Fruit fly (Drosophila melanogaster) whole organism: Measurements from ENCODE around the gene CG2604.

Experiments used
- CG8478 ChIP-seq: fragments of >200 bp; optimal IDR thresholded peaks from 2 replicates; lab custom pipeline; 2018; ENCODE audit warnings: inconsistent platforms
- Dll ChIP-seq: fragments of >200 bp; optimal IDR thresholded peaks from 2 replicates; lab custom pipeline; 2017
- EcR ChIP-seq, 2 experiments: fragments of >200 bp; optimal IDR thresholded peaks; 2 replicates each; lab custom pipeline; 2017; ENCODE audit warnings: missing biosample characterization in 2 of 2, missing genetic modification characterization in 2 of 2, missing genetic modification reagents in 2 of 2
- pan ChIP-seq: fragments of >200 bp; optimal IDR thresholded peaks from 2 replicates; lab custom pipeline; 2017
- psq ChIP-seq: fragments of >200 bp; optimal IDR thresholded peaks from 2 replicates; lab custom pipeline; 2017
- usp ChIP-seq: fragments of >200 bp; optimal IDR thresholded peaks from 2 replicates; lab custom pipeline; 2017; ENCODE audit warnings: missing biosample characterization, missing genetic modification characterization, mixed read lengths

The CG2604 gene

DNA sequence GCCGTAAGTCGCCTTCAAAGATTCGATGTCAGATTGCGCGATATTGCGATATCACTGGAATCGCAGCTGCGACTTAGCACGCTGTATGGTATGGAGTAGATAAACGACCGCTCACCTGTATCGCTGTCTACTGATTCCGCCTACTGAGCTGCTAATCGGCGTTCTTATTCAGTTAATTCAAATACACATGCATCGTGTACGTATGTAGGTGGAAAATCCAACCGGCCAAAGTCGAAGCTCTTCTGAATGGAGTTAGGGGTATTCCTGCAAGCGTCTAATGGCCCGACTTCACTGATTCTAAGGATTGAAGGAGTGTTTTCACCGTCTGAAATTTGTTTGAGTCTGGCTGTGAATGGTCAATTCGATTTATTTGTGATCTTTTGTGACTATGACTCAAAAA lies at the start of gene CG2604:
TSS of gene CG2604 (minus strand) at position 231 of the 400 bp plus-strand sequence.
- TF ChIP-seq Dll (lab: Kevin White, UChicago) = no peak
- TF ChIP-seq psq (lab: Kevin White, UChicago) = no peak
- no peak for TF ChIP-seq EcR (GFP tag; optimal IDR thresholded peaks at IDR 0.05; lab: Kevin White, UChicago)
- TF ChIP-seq CG8478 (lab: Kevin White, UChicago) = no peak
- no peak for TF ChIP-seq pan (lab: Kevin White, UChicago)

dm6 chr3R:5270806-5271205 lies 47.6 kb upstream of the CG2604 start:
- TF ChIP-seq psq (lab: Kevin White, UChicago) = no peak
- no peak for TF ChIP-seq pan (lab: Kevin White, UChicago)
- TF ChIP-seq EcR (GFP tag; optimal IDR thresholded peaks at IDR 0.05; lab: Kevin White, UChicago) = no peak
- no peak for TF ChIP-seq usp (GFP tag; lab: Kevin White, UChicago)
- no peak for TF ChIP-seq CG8478 (lab: Kevin White, UChicago)
- no peak for TF ChIP-seq Dll (lab: Kevin White, UChicago)

DNA sequence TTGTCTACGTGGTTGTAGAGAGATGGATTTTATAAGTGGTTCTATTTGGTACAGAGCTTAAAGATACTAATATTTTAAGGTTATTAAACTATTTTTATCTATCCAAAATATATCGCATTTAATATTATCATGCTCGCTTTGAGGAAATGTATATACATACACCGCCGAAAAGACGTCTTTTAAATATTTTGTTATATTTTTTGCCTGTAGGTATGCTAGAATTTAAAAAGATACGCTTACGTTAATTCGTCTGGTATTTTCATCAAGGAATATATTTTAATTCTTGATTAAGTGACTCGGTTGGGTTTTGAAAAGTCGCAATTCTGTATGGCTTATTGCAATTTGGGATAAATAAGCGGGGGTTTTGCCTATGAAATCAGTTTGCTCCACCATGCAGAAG lies 45.3 kb upstream of the CG2604 start:
- TF ChIP-seq CG8478 (lab: Kevin White, UChicago) (no peak), EcR (GFP tag; optimal IDR thresholded peaks at IDR 0.05; lab: Kevin White, UChicago) (no peak), usp (GFP tag; lab: Kevin White, UChicago) (no peak), Dll (lab: Kevin White, UChicago) (no peak), pan (lab: Kevin White, UChicago) (no peak), psq (lab: Kevin White, UChicago) (no peak)

- no peak for TF ChIP-seq CG8478 (lab: Kevin White, UChicago)
- no peak for TF ChIP-seq usp (GFP tag; lab: Kevin White, UChicago)
- TF ChIP-seq psq (lab: Kevin White, UChicago) = no peak
- TF ChIP-seq Dll (lab: Kevin White, UChicago) = no peak
- TF ChIP-seq pan (lab: Kevin White, UChicago) = no peak
- no peak for TF ChIP-seq EcR (GFP tag; optimal IDR thresholded peaks at IDR 0.05; lab: Kevin White, UChicago)
Measured at dm6 chr3R:5266282-5266681, 43.1 kb upstream of the CG2604 start.

DNA sequence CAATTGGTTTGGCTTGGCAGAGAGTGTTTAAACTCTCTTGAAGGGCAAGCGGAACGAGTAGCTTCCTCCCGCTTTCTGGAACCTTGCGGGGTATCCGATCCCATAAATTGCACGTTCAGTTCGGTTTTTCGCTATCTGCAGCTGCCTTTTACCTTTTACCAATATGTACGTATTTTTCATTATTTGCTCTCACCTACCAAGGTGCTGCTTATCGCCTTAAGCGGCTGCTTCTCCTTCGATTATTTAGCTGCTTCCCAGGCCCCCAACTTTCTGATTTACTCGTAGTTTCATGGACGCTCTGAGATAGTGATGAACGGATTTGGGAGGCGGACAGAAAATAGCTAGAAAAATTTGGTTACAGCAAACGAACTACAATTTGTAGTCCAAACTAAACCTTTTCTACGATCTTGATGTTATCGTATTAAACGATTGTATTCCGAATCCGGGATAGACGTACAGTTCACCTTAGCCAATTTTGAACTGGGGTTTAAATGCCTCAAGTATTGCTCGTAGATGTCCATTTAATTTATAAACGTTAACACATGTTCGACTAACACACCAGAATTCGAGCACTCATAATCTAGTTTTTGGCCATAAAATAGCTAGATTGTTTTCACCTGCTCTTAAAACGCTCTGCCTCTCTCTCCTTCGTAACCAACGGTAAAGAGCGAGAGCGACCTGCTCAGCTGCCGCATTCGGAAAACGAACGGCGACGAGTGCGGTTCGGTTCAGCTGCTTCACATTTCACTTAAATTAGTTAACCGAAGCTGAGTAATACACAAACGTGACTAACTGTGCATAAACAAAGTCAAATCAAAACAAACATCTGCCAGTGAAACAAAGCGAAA lies 41.3 kb upstream of the CG2604 start:
- no peak for TF ChIP-seq usp (GFP tag; lab: Kevin White, UChicago)
- TF ChIP-seq Dll (lab: Kevin White, UChicago) = no peak
- no peak for TF ChIP-seq psq (lab: Kevin White, UChicago)

DNA sequence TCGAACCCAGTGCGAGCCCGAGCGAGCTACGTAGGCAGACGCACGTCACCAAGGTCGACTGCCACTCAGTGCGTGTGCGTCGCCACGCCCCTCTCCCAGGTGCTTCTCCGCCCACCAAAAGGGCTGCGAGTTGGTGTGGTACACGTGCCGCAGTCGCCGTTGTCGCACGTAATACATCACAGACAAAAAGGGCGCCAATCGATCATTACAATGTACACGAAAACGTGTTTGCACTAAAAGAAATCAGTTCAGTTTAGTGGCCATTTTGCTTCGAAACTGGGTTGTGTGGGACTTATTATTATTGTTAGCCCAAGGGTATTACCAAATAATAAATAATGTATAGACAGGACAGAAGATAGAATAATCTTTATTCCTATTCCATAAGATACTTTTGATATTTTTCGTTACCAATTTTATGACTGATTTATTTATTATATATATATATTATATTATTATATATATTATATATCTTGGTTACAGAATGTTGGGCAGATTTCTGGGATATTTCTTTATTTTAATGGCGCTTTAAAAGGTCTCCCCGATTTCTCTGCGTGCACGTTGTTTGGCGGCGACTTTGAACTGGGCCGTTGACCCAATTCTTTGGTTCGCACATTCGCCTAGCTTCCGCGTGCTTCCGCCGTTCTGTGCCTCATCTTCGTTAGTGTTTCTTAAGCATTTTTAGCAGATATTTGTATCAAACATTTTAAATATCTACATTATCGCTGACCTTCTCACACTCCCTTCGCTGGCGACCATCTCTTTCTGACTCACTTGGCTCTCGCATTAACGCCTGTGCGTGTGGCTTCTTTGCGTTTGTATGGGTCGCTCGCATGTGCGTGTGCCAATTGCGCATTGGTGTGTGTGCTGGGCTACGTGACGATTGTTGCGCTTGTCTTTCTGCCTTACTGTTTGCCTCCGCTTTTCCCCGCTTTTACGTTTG lies 40.4 kb upstream of the CG2604 start:
- TF ChIP-seq EcR (GFP tag; optimal IDR thresholded peaks at IDR 0.05; lab: Kevin White, UChicago) (peak in 1 of 2 experiments; percentile 11), psq (lab: Kevin White, UChicago) (no peak), CG8478 (lab: Kevin White, UChicago) (peak; percentile 55), Dll (lab: Kevin White, UChicago) (no peak)

- no peak for TF ChIP-seq EcR (GFP tag; optimal IDR thresholded peaks at IDR 0.05; lab: Kevin White, UChicago)
- no peak for TF ChIP-seq CG8478 (lab: Kevin White, UChicago)
- TF ChIP-seq pan (lab: Kevin White, UChicago) = no peak
- TF ChIP-seq usp (GFP tag; lab: Kevin White, UChicago) = no peak
- no peak for TF ChIP-seq psq (lab: Kevin White, UChicago)
- no peak for TF ChIP-seq Dll (lab: Kevin White, UChicago)
Measured at dm6 chr3R:5262592-5262991, 39.4 kb upstream of the CG2604 start, which contains the start of gene Tim17a2. TSS of gene Tim17a2 (minus strand) at chr3R:5262692.

- TF ChIP-seq pan (lab: Kevin White, UChicago) = no peak
- no peak for TF ChIP-seq usp (GFP tag; lab: Kevin White, UChicago)
- no peak for TF ChIP-seq EcR (GFP tag; optimal IDR thresholded peaks at IDR 0.05; lab: Kevin White, UChicago)
- TF ChIP-seq Dll (lab: Kevin White, UChicago) = no peak
- no peak for TF ChIP-seq CG8478 (lab: Kevin White, UChicago)
- TF ChIP-seq psq (lab: Kevin White, UChicago) = no peak
Measured at dm6 chr3R:5261996-5262535, 38.9 kb upstream of the CG2604 start.

DNA sequence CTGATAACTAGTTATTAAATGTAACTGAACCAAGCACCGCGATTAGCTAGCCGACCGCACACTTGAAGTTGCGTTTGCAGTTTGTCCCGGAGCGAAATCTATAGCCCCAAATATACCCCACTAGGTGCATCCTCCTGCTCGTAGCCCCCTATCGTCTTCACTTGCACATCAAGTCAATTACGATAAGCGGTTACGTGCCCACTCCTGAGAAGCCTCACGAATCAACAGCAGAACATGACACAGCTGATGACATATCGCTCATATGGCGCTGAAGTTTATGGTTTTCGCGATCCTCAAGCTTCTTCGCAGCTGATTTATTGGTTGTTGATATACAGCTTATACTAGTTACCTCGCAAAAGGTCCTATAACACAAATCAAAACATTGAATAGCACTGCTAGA lies 38.1 kb upstream of the CG2604 start:
- TF ChIP-seq pan (lab: Kevin White, UChicago) = no peak

- TF ChIP-seq Dll (lab: Kevin White, UChicago) (no peak), EcR (GFP tag; optimal IDR thresholded peaks at IDR 0.05; lab: Kevin White, UChicago) (no peak), psq (lab: Kevin White, UChicago) (no peak)
Measured at dm6 chr3R:5257147-5257487, 34.0 kb upstream of the CG2604 start.

dm6 chr3R:5256462-5257146 lies 33.4 kb upstream of the CG2604 start, which contains the start of the genes Enoph and Hph:
TSS of gene Enoph (minus strand) at chr3R:5256681.
TSS of gene Hph (plus strand) at chr3R:5257037.
- TF ChIP-seq EcR (GFP tag; optimal IDR thresholded peaks at IDR 0.05; lab: Kevin White, UChicago) (no peak), CG8478 (lab: Kevin White, UChicago) (no peak), psq (lab: Kevin White, UChicago) (no peak), usp (GFP tag; lab: Kevin White, UChicago) (no peak), Dll (lab: Kevin White, UChicago) (no peak), pan (lab: Kevin White, UChicago) (no peak)
